Worm (Caenorhabditis elegans) whole organism, L4/young adult: ENCODE results near the gene F46F5.7.
"Not testable (repeated sequence)": the region's sequence is repeated elsewhere in the genome, so short reads cannot be mapped to it uniquely, and the experiment has no call there.

Source experiments
- W03F9.2 ChIP-seq: fragments of 150-350 bp; optimal IDR thresholded peaks from 2 replicates; lab custom pipeline; 2014; ENCODE audit warnings: missing biosample characterization, missing genetic modification characterization
- dao-5 ChIP-seq: sonication (generic microtip); optimal IDR thresholded peaks from 2 replicates; lab custom pipeline; 2016; ENCODE audit warnings: missing genotype, missing genetic modification characterization, moderate library complexity, missing compliant biosample characterization
- him-1 ChIP-seq: sonication (generic microtip); optimal IDR thresholded peaks from 2 replicates; lab custom pipeline; 2016; ENCODE audit warnings: missing genotype, missing genetic modification reagents, missing genetic modification characterization, missing compliant biosample characterization

Gene F46F5.7

DNA sequence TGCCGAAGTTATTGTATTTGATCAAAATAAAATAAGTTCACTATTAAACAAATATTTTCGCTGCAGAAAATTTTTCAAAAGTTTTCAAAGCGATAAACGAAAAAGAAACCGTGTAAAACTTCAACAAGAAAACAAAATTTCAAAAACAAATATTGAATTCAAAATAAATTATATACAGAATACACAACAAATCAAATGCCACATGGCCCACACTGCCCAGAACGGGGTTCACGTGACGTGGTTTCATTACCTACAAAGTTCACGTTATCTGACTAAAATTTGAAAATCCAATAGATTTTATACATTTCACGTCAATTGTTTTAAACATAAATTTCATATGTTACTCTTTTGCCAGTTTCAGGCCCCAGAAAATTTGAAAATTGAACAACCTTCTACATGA is at the start of gene F46F5.7:
Gene F46F5.7 (minus strand): TSS at position 101 of the 400 bp plus-strand sequence.
- TF ChIP-seq him-1 (tag; lab: Kevin White, UChicago) (no peak), dao-5 (no peak), W03F9.2 (tag; lab: Kevin White, UChicago) (no peak)

DNA sequence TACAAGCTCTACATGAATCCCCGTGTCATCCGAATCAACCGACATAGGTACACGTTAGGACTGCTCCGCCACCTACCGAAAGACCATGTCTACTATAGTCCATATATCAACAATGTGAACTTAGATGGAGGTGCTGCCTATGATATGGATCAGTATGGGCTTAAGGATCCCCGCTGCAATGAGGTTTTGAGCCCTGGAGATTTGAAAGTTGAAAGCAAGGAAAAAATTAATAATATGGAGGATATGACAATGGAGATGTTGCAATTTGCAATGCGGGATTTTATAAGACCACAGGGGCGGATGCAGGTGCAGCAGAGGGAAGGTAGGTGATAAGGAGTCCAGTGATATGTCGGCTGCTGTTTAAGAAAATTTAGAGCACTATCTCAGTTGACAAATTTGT is 48.9 kb upstream of the F46F5.7 start:
- TF ChIP-seq W03F9.2 (tag; lab: Kevin White, UChicago) (no peak), him-1 (tag; lab: Kevin White, UChicago) (no peak), dao-5 (no peak)

DNA sequence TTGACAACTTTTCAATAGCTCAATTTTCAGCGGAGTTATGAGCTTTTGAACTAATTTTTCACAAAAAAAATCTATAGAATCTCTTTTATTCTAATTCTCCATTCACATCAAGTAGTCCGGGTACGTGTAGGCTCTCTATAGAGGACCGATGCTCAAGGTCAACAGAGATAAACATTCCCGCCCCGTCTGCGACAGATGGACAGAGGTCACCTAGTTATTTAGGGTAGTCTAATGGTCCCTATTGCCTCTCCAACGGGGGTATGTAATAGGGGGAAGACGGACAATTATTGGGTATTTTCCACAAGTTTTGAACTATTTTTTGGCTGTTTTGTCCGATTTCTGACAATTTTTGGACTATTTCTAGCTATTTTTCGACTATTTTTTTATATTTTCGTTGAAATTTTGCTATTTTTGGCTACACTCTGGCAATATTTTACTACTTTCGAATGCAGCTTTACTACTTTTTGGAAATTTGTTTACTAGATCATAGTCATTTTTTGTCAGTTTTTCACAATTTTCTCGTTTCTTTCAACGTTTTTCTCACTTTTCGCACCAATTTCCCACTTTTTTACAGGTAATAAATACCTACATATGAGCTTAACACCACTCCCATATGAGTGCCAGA is 47.9 kb upstream of the F46F5.7 start, which contains the start of gene fbxc-51:
Gene fbxc-51 (plus strand): TSS at position 575 of the 625 bp plus-strand sequence.
- TF ChIP-seq dao-5 (no peak), W03F9.2 (tag; lab: Kevin White, UChicago) (no peak)

ce11 chrII:866801-867200 is 46.4 kb upstream of the F46F5.7 start, which contains the start of gene Y46B2A.3:
Gene Y46B2A.3, minus strand, starts transcription at chrII:866901.
- TF ChIP-seq him-1 (tag; lab: Kevin White, UChicago): no peak
- TF ChIP-seq dao-5: no peak
- TF ChIP-seq W03F9.2 (tag; lab: Kevin White, UChicago): no peak

ce11 chrII:861564-861963 is 41.1 kb upstream of the F46F5.7 start, which contains the start of gene Y46B2A.4:
Gene Y46B2A.4, plus strand, starts transcription at chrII:861864.
- TF ChIP-seq him-1 (tag; lab: Kevin White, UChicago): no peak
- TF ChIP-seq dao-5: no peak
- TF ChIP-seq W03F9.2 (tag; lab: Kevin White, UChicago): no peak

ce11 chrII:850567-850966 is 30.1 kb upstream of the F46F5.7 start, which contains the start of gene F28A10.5:
Gene F28A10.5, minus strand, starts transcription at chrII:850667.
- not testable (repeated sequence) for TF ChIP-seq him-1 (tag; lab: Kevin White, UChicago); dao-5; W03F9.2 (tag; lab: Kevin White, UChicago)

DNA sequence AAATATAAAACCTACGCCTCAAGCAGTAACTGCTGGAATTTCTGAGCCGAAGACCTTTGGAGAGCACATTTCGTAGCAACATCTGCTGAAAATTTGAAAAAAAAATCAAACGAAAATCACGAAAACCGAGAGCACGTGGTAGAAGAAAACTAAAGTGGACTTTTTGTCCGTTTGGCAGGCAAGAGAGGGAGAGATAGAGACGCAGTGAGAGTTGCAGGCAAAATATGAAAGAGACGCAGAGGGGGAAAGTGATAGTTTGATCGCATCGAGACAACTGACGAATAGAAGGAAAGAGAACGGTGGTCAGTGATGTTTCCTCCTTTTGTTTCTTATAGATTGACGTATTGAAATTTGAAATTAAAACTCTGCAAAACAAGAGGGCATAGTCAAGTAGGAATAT is 28.1 kb upstream of the F46F5.7 start, which contains the start of the genes acdh-9 and F28A10.13:
Gene acdh-9 (minus strand): TSS at position 85 of the 400 bp plus-strand sequence.
Gene F28A10.13 (plus strand): TSS at position 294 of the 400 bp plus-strand sequence.
- no peak for TF ChIP-seq dao-5

- no peak for TF ChIP-seq dao-5
- no peak for TF ChIP-seq him-1 (tag; lab: Kevin White, UChicago)
- no peak for TF ChIP-seq W03F9.2 (tag; lab: Kevin White, UChicago)
These were observed 25.2 kb upstream of the F46F5.7 start, which contains the start of gene F28A10.7 for ce11 chrII:845618-846017. Gene F28A10.7, minus strand, starts transcription at chrII:845718.

ce11 chrII:843971-844370 is 23.6 kb upstream of the F46F5.7 start, which contains the start of gene F28A10.4:
Gene F28A10.4, plus strand, starts transcription at chrII:844271.
- no peak for TF ChIP-seq W03F9.2 (tag; lab: Kevin White, UChicago)
- TF ChIP-seq dao-5: no peak
- TF ChIP-seq him-1 (tag; lab: Kevin White, UChicago): no peak

DNA sequence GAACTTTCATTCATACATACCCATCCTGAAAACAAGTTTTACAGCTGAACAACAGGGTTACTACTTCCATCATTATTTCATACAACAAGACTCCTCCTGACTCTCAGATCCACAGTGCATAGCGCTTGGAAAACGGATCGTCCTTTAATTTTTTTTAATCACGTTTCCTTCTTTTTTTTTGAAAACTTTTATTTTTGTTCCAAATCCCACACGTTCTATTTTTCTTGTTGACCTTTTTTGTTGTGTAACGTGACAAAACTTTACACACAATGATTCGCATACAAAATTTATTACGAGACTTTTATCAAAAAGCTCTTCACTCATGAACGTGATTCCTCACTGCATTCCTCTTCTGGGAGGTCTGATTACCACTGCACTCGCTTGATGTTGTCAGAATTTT is 19.7 kb upstream of the F46F5.7 start, which contains the start of gene clc-33:
Gene clc-33 (plus strand): TSS at position 301 of the 400 bp plus-strand sequence.
- no peak for TF ChIP-seq W03F9.2 (tag; lab: Kevin White, UChicago)
- TF ChIP-seq him-1 (tag; lab: Kevin White, UChicago): no peak
- no peak for TF ChIP-seq dao-5

DNA sequence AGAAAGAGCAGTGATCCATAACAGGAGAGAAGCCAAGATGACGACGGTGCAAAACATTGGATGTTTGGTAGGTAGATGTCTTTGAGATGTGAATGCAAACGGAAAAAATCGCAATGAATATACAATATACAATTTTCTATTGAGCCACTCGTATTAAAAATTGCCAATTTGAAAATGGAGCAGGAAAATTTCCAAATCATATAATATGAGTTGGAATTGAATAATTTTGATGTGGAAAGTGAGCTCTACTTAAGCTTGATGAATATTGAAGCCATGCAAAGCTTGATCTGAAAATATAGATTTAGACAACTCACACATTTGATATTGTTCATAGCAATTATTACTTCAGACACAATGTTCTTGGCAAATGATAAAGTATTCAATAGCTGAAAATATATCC is 18.0 kb upstream of the F46F5.7 start, which contains the start of gene F28A10.8:
Gene F28A10.8 (minus strand): TSS at position 101 of the 400 bp plus-strand sequence.
- TF ChIP-seq dao-5: no peak
- no peak for TF ChIP-seq him-1 (tag; lab: Kevin White, UChicago)
- TF ChIP-seq W03F9.2 (tag; lab: Kevin White, UChicago): no peak

ce11 chrII:825521-825920 is 5.1 kb upstream of the F46F5.7 start, which contains the start of gene F28A10.1:
Gene F28A10.1, plus strand, starts transcription at chrII:825821.
- TF ChIP-seq dao-5 (no peak), him-1 (tag; lab: Kevin White, UChicago) (no peak), W03F9.2 (tag; lab: Kevin White, UChicago) (no peak)

DNA sequence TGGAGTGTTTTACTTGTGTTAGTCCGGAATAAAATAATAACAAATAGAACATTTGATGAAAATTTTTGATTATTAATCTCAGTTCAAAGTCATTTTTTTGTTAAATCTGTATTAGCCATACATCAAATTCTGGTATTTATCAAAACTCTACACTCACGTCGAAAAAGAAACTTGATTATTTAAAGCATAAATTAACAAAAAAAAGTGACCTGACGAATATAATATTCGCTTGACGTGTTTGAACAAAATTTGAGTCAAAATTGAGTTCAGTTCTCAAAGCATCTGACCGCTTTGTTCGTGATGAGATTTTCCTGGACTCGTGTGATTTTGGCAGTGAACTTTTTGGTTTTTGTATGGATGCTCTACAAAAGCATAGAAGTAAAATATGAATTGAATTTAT is 3.1 kb upstream of the F46F5.7 start, which contains the start of gene F46F5.10:
Gene F46F5.10 (plus strand): TSS at position 301 of the 400 bp plus-strand sequence.
- no peak for TF ChIP-seq dao-5
- TF ChIP-seq W03F9.2 (tag; lab: Kevin White, UChicago): no peak
- TF ChIP-seq him-1 (tag; lab: Kevin White, UChicago): no peak

DNA sequence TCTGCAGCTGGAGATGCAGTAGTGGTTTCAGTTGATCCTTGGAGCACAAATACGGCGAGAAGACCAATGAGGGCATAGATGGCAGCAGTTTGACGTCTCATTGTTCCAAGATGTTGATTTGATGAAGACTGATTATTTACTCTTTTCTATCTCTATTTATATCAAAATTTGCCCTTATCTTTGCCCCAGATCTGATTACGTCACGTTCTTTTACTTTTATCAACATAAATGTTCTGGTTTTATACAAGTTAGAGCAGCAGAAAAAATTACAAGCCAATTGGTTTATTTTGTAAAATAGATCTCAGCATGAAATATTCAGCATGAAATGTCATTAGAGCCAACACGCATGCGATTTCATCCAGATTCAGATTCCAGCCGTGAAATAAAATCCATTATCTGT is 2.3 kb upstream of the F46F5.7 start, which contains the start of gene msrp-4:
Gene msrp-4 (minus strand): TSS at position 101 of the 400 bp plus-strand sequence.
- TF ChIP-seq W03F9.2 (tag; lab: Kevin White, UChicago); dao-5; him-1 (tag; lab: Kevin White, UChicago): not testable (repeated sequence)
